Worm (Caenorhabditis elegans) whole organism, L4 larva: ENCODE measurements around the gene ddp-1.

Experiments used
- aly-2 ChIP-seq: sonication (generic microtip); optimal IDR thresholded peaks from 2 replicates; lab custom pipeline; 2018; ENCODE audit warnings: missing biosample characterization, missing genetic modification characterization
- vab-7 ChIP-seq: fragments of 200-800 bp; sonication (Bioruptor generic); IDR thresholded peaks from 2 replicates; pipeline ENCODE4 v1.3.6; 2022; ENCODE audit warnings: missing genetic modification reagents, missing genetic modification characterization, missing compliant biosample characterization

ddp-1 gene

ce11 chrIII:1905589-1905988 is 45.9 kb downstream of the ddp-1 start, which contains the start of the genes B0524.6 and pqn-41 (continued):
- TF ChIP-seq vab-7 (GFP tag; lab: Robert Waterston, UW) (no peak), aly-2 (tag; lab: Kevin White, UChicago) (no peak)
